Worm (Caenorhabditis elegans): ENCODE measurements around the gene ech-5.
"Not testable (repeated sequence)": the region's sequence is repeated elsewhere in the genome, so short reads cannot be mapped to it uniquely, and the experiment has no call there.

ce11 chrIV:769931-770544 is 26.8 kb upstream of the ech-5 start:
- TF ChIP-seq lin-39 (tag; optimal IDR thresholded peaks at IDR 0.05); ZK546.5 (tag; optimal IDR thresholded peaks at IDR 0.05); snpc-4 (tag; optimal IDR thresholded peaks at IDR 0.05); unc-62 (GFP tag; optimal IDR thresholded peaks at IDR 0.05); zag-1 (tag; optimal IDR thresholded peaks at IDR 0.05); ama-1 (optimal IDR thresholded peaks at IDR 0.05); ceh-82 (tag; optimal IDR thresholded peaks at IDR 0.05); nhr-12 (tag; optimal IDR thresholded peaks at IDR 0.05); elt-1 (tag; optimal IDR thresholded peaks at IDR 0.05); mab-5 (tag; optimal IDR thresholded peaks at IDR 0.05); blmp-1 (tag; optimal IDR thresholded peaks at IDR 0.05; ENCODE audit: insufficient read depth): not testable (repeated sequence)

All from whole organism, L2 larva.